Fruit fly (Drosophila melanogaster) whole organism, prepupa: ENCODE measurements around the gene CG14286.

ENCODE experiments used
- Eip93F ChIP-seq: fragments of 200-800 bp; sonication (Bioruptor generic); optimal IDR thresholded peaks from 2 replicates; lab custom pipeline; 2016; ENCODE audit warnings: missing biosample characterization, mild to moderate bottlenecking, missing genetic modification characterization
- Gug ChIP-seq: fragments of 200-800 bp; sonication (Bioruptor generic); IDR thresholded peaks from 2 replicates; pipeline ENCODE4 v1.3.6; 2022; ENCODE audit warnings: missing biosample characterization, missing genetic modification characterization
- Lpt ChIP-seq: fragments of 200-800 bp; sonication (Bioruptor generic); optimal IDR thresholded peaks from 3 replicates; lab custom pipeline; 2016; ENCODE audit warnings: missing biosample characterization, missing genetic modification characterization

DNA sequence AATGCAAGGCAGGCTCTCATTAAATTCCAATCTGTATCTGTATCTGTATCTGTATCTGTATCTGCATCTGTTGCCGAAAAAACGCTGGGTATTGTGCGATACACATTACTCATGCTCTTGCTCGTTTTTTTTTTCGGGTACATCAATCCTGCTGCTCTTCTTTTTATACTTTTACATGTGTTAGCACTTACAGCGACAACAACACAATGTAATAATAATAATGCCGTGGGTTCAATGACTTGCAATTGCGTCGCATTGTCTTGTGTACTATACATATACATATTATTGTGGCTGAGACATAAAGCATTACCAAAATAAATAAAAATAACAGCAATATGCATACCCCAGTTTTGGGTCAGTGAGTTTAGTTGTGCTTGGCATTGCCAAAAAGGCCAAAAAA is 30.9 kb downstream of the CG14286 start:
- TF ChIP-seq Eip93F (GFP tag; lab: Kevin White, UChicago) (no peak), Lpt (no peak), Gug (GFP tag; lab: Robert Waterston, UW) (no peak)
